Fruit fly (Drosophila melanogaster) whole organism, embryonic: ENCODE data around the gene CG45544.

Source experiments
- Atf-2 ChIP-seq: fragments of 200-800 bp; sonication (Bioruptor generic); optimal IDR thresholded peaks from 2 replicates; lab custom pipeline; 2016; ENCODE audit warnings: missing biosample characterization, missing genetic modification characterization
- CG10274 ChIP-seq: fragments of 200-800 bp; sonication (Bioruptor generic); optimal IDR thresholded peaks from 3 replicates; lab custom pipeline; 2017; ENCODE audit warnings: missing biosample characterization, mild to moderate bottlenecking, missing genetic modification characterization
- CG12155 ChIP-seq: fragments of 200-800 bp; sonication (Bioruptor generic); optimal IDR thresholded peaks from 3 replicates; lab custom pipeline; 2016; ENCODE audit warnings: missing biosample characterization, missing genetic modification characterization
- CG14965 ChIP-seq: fragments of 200-800 bp; sonication (Bioruptor generic); optimal IDR thresholded peaks from 2 replicates; lab custom pipeline; 2016; ENCODE audit warnings: missing biosample characterization, missing genetic modification characterization, borderline replicate concordance
- CG1603 ChIP-seq: fragments of 200-800 bp; sonication (Bioruptor generic); optimal IDR thresholded peaks from 2 replicates; lab custom pipeline; 2019; ENCODE audit warnings: missing biosample characterization, mild to moderate bottlenecking, missing genetic modification characterization, moderate library complexity
- CG16863 ChIP-seq: fragments of 200-800 bp; sonication (Bioruptor generic); optimal IDR thresholded peaks from 3 replicates; lab custom pipeline; 2016; ENCODE audit warnings: missing biosample characterization, missing genetic modification characterization
- CG17359 ChIP-seq: fragments of 200-800 bp; sonication (Bioruptor generic); optimal IDR thresholded peaks from 3 replicates; lab custom pipeline; 2018; ENCODE audit warnings: missing biosample characterization, mild to moderate bottlenecking, missing genetic modification characterization, moderate library complexity
- CG1832 ChIP-seq: fragments of 200-800 bp; sonication (Bioruptor generic); optimal IDR thresholded peaks from 2 replicates; lab custom pipeline; 2017; ENCODE audit warnings: missing biosample characterization, mild to moderate bottlenecking, missing genetic modification characterization, inconsistent platforms
- CG18619 ChIP-seq: fragments of 200-800 bp; sonication (Bioruptor generic); optimal IDR thresholded peaks from 3 replicates; lab custom pipeline; 2017; ENCODE audit warnings: missing biosample characterization, mild to moderate bottlenecking, missing genetic modification characterization
- CG32772 ChIP-seq: fragments of 200-800 bp; sonication (Bioruptor generic); IDR thresholded peaks from 2 replicates; pipeline ENCODE4 v1.3.6; 2022; ENCODE audit warnings: missing biosample characterization, missing genetic modification characterization
- CG3407 ChIP-seq: fragments of 200-800 bp; sonication (Bioruptor generic); optimal IDR thresholded peaks from 2 replicates; lab custom pipeline; 2018; ENCODE audit warnings: missing biosample characterization, mild to moderate bottlenecking, missing genetic modification characterization
- CG34224 ChIP-seq: fragments of 200-800 bp; sonication (Bioruptor generic); IDR thresholded peaks from 3 replicates; pipeline ENCODE4 v1.3.6; 2022; ENCODE audit warnings: missing biosample characterization, missing genetic modification characterization; ENCODE audit not compliant: partially characterized antibody
- CG34422 ChIP-seq: fragments of 200-800 bp; sonication (Bioruptor generic); IDR thresholded peaks from 3 replicates; pipeline ENCODE4 v1.3.6; 2022; ENCODE audit warnings: missing biosample characterization, missing genetic modification characterization
- CG4404 ChIP-seq: fragments of 200-800 bp; sonication (Bioruptor generic); IDR thresholded peaks from 2 replicates; pipeline ENCODE4 v1.3.6; 2022; ENCODE audit warnings: missing biosample characterization, missing genetic modification characterization
- CG6689 ChIP-seq: fragments of 200-800 bp; sonication (Bioruptor generic); IDR thresholded peaks from 2 replicates; pipeline ENCODE4 v1.3.6; 2022; ENCODE audit warnings: missing biosample characterization, missing genetic modification characterization
- CG6813 ChIP-seq: fragments of 200-800 bp; sonication (Bioruptor generic); optimal IDR thresholded peaks from 2 replicates; lab custom pipeline; 2017; ENCODE audit warnings: missing biosample characterization, missing genetic modification characterization, mild to moderate bottlenecking, moderate library complexity, missing genetic modification reagents
- CG7271 ChIP-seq: fragments of 200-800 bp; sonication (Bioruptor generic); optimal IDR thresholded peaks from 2 replicates; lab custom pipeline; 2018; ENCODE audit warnings: missing biosample characterization, mild to moderate bottlenecking, missing genetic modification characterization, moderate library complexity
- CG7372 ChIP-seq: fragments of 200-800 bp; sonication (Bioruptor generic); IDR thresholded peaks from 2 replicates; pipeline ENCODE4 v1.3.6; 2022; ENCODE audit warnings: missing biosample characterization, missing genetic modification characterization
- CG7987 ChIP-seq: fragments of 200-800 bp; sonication (Bioruptor generic); optimal IDR thresholded peaks from 2 replicates; lab custom pipeline; 2018; ENCODE audit warnings: missing biosample characterization, mild to moderate bottlenecking, missing genetic modification characterization, moderate library complexity
- CG9215 ChIP-seq: fragments of 200-800 bp; sonication (Bioruptor generic); IDR thresholded peaks from 2 replicates; pipeline ENCODE4 v1.3.6; 2022; ENCODE audit warnings: missing biosample characterization, missing genetic modification characterization
- CrebB ChIP-seq: fragments of 200-800 bp; sonication (Bioruptor generic); optimal IDR thresholded peaks from 3 replicates; lab custom pipeline; 2018; ENCODE audit warnings: missing biosample characterization, mild to moderate bottlenecking, missing genetic modification characterization
- D19A ChIP-seq: fragments of 200-800 bp; optimal IDR thresholded peaks from 3 replicates; lab custom pipeline; 2019; ENCODE audit warnings: missing biosample characterization, mild to moderate bottlenecking, missing genetic modification characterization, moderate library complexity
- Elba2 ChIP-seq: fragments of 200-800 bp; sonication (Bioruptor generic); optimal IDR thresholded peaks from 3 replicates; lab custom pipeline; 2016; ENCODE audit warnings: missing biosample characterization, missing genetic modification characterization
- Hey ChIP-seq: fragments of 200-800 bp; sonication (Bioruptor generic); optimal IDR thresholded peaks from 3 replicates; lab custom pipeline; 2018; ENCODE audit warnings: missing biosample characterization, mild to moderate bottlenecking, missing genetic modification characterization
- Mad ChIP-seq: fragments of 200-800 bp; sonication (Bioruptor generic); optimal IDR thresholded peaks from 2 replicates; lab custom pipeline; 2016; ENCODE audit warnings: missing biosample characterization, missing genetic modification characterization
- Meics ChIP-seq: fragments of 200-800 bp; sonication (Bioruptor generic); optimal IDR thresholded peaks from 2 replicates; lab custom pipeline; 2017; ENCODE audit warnings: missing biosample characterization, mild to moderate bottlenecking, missing genetic modification characterization
- Mes4 ChIP-seq: fragments of 200-800 bp; sonication (Bioruptor generic); optimal IDR thresholded peaks from 2 replicates; lab custom pipeline; 2016; ENCODE audit warnings: missing biosample characterization, missing genetic modification characterization
- Six4 ChIP-seq: fragments of 200-800 bp; sonication (Bioruptor generic); optimal IDR thresholded peaks from 2 replicates; lab custom pipeline; 2016; ENCODE audit warnings: missing biosample characterization, missing genetic modification characterization
- Sry-β ChIP-seq: fragments of 200-800 bp; sonication (Bioruptor generic); optimal IDR thresholded peaks from 2 replicates; lab custom pipeline; 2018; ENCODE audit warnings: missing biosample characterization, mild to moderate bottlenecking, missing genetic modification characterization, moderate library complexity
- Ssrp ChIP-seq: fragments of 200-800 bp; sonication (Bioruptor generic); optimal IDR thresholded peaks from 2 replicates; lab custom pipeline; 2018; ENCODE audit warnings: missing biosample characterization, mild to moderate bottlenecking, missing genetic modification characterization, moderate library complexity
- Stat92E ChIP-seq, 3 experiments: fragments of >200 bp in 2 of 3; fragments of 200-800 bp in 1 of 3; sonication (Bioruptor generic) in 1 of 3; optimal IDR thresholded peaks; 2 replicates each; lab custom pipeline; 2017 to 2019; ENCODE audit warnings: missing biosample characterization in 3 of 3, missing genetic modification characterization in 3 of 3, mild to moderate bottlenecking in 1 of 3, moderate library complexity in 1 of 3
- amos ChIP-seq: fragments of 200-800 bp; sonication (Bioruptor generic); IDR thresholded peaks from 2 replicates; pipeline ENCODE4 v1.3.6; 2022; ENCODE audit warnings: missing biosample characterization, missing genetic modification characterization; ENCODE audit not compliant: partially characterized antibody
- bsh ChIP-seq, 2 experiments: fragments of 200-800 bp; sonication (Bioruptor generic); optimal IDR thresholded peaks; 2 replicates each; lab custom pipeline; 2017 to 2018; ENCODE audit warnings: mild to moderate bottlenecking in 2 of 2, missing biosample characterization in 2 of 2, missing genetic modification characterization in 2 of 2, moderate library complexity in 1 of 2
- cato ChIP-seq: fragments of 200-800 bp; sonication (Bioruptor generic); optimal IDR thresholded peaks from 2 replicates; lab custom pipeline; 2016; ENCODE audit warnings: missing biosample characterization, missing genetic modification characterization, borderline replicate concordance
- ci ChIP-seq: fragments of 200-800 bp; sonication (Bioruptor generic); IDR thresholded peaks from 3 replicates; pipeline ENCODE4 v1.3.6; 2022; ENCODE audit warnings: missing biosample characterization, missing genetic modification characterization
- corto ChIP-seq: fragments of 200-800 bp; sonication (Bioruptor generic); optimal IDR thresholded peaks from 2 replicates; lab custom pipeline; 2016; ENCODE audit warnings: missing biosample characterization, mild to moderate bottlenecking, missing genetic modification characterization, moderate library complexity
- ewg ChIP-seq: fragments of 200-800 bp; sonication (Bioruptor generic); optimal IDR thresholded peaks from 3 replicates; lab custom pipeline; 2017; ENCODE audit warnings: mild to moderate bottlenecking, missing biosample characterization, missing genetic modification reagents, missing genetic modification characterization
- exex ChIP-seq: fragments of 200-800 bp; sonication (Bioruptor generic); optimal IDR thresholded peaks from 4 replicates; lab custom pipeline; 2018; ENCODE audit warnings: missing biosample characterization, mild to moderate bottlenecking, missing genetic modification characterization, moderate library complexity
- gt ChIP-seq: fragments of 200-800 bp; sonication (Bioruptor generic); IDR thresholded peaks from 2 replicates; pipeline ENCODE4 v1.3.6; 2022; ENCODE audit warnings: missing biosample characterization, missing genetic modification characterization
- lola ChIP-seq, 3 experiments: fragments of >200 bp in 2 of 3; fragments of 200-800 bp in 1 of 3; sonication (Bioruptor generic) in 1 of 3; optimal IDR thresholded peaks; 2 replicates each; lab custom pipeline; 2017 to 2019; ENCODE audit warnings: missing biosample characterization in 3 of 3, missing genetic modification characterization in 3 of 3, mild to moderate bottlenecking in 1 of 3, moderate library complexity in 1 of 3
- lov ChIP-seq, 2 experiments: fragments of 200-800 bp in 1 of 2; fragments of >200 bp in 1 of 2; sonication (Bioruptor generic) in 1 of 2; IDR thresholded peaks in 1 of 2; optimal IDR thresholded peaks in 1 of 2; 2 replicates in 1 of 2; 3 replicates in 1 of 2; pipeline versions ENCODE4 v1.3.6 to Lab custom; 2017 to 2022; ENCODE audit warnings: missing biosample characterization in 1 of 2, missing genetic modification characterization in 1 of 2
- seq ChIP-seq: fragments of 200-800 bp; sonication (Bioruptor generic); IDR thresholded peaks from 2 replicates; pipeline ENCODE4 v1.3.6; 2022; ENCODE audit warnings: missing biosample characterization, missing genetic modification characterization
- sisA ChIP-seq: fragments of 200-800 bp; sonication (Bioruptor generic); IDR thresholded peaks from 2 replicates; pipeline ENCODE4 v1.3.6; 2022; ENCODE audit warnings: missing biosample characterization, missing genetic modification characterization
- slbo ChIP-seq: fragments of 200-800 bp; sonication (Bioruptor generic); IDR thresholded peaks from 2 replicates; pipeline ENCODE4 v1.3.6; 2022; ENCODE audit warnings: missing biosample characterization, missing genetic modification characterization
- sug ChIP-seq: fragments of 200-800 bp; optimal IDR thresholded peaks from 2 replicates; lab custom pipeline; 2019; ENCODE audit warnings: missing biosample characterization, mild to moderate bottlenecking, missing genetic modification characterization, moderate library complexity
- ttk ChIP-seq: fragments of 200-800 bp; sonication (Bioruptor generic); IDR thresholded peaks from 2 replicates; pipeline ENCODE4 v2.1.2; 2022; ENCODE audit warnings: missing biosample characterization, missing genetic modification characterization
- zen ChIP-seq: fragments of 200-800 bp; sonication (Bioruptor generic); optimal IDR thresholded peaks from 3 replicates; lab custom pipeline; 2018; ENCODE audit warnings: missing biosample characterization, mild to moderate bottlenecking, missing genetic modification characterization, moderate library complexity
- zfh1 ChIP-seq: fragments of 200-800 bp; sonication (Bioruptor generic); IDR thresholded peaks from 3 replicates; pipeline ENCODE4 v1.3.6; 2022; ENCODE audit warnings: missing biosample characterization, missing genetic modification characterization

Gene CG45544

dm6 chr3R:29274590-29274989 is 18.3 kb downstream of the CG45544 start (continued):
- TF ChIP-seq Elba2 (GFP tag; lab: Kevin White, UChicago): no peak
- peak in 1 of 3 experiments; percentile 89 for TF ChIP-seq Stat92E (GFP tag; optimal IDR thresholded peaks at IDR 0.05; lab: Kevin White, UChicago)
- peak; percentile 64 for TF ChIP-seq CG6689 (GFP tag; lab: Robert Waterston, UW)
- no peak for TF ChIP-seq exex (tag; lab: Kevin White, UChicago)
- TF ChIP-seq CG12155 (GFP tag; lab: Kevin White, UChicago): peak; percentile 43
- peak in 1 of 3 experiments; percentile 86 for TF ChIP-seq lola (GFP tag; optimal IDR thresholded peaks at IDR 0.05; lab: Kevin White, UChicago)
- peak; percentile 25 for TF ChIP-seq Meics (GFP tag; lab: Kevin White, UChicago)
- TF ChIP-seq CG3407 (GFP tag; lab: Kevin White, UChicago): peak; percentile 22
- TF ChIP-seq CG16863: peak; percentile 59
- no peak for TF ChIP-seq Hey
- no peak for TF ChIP-seq CG7987 (GFP tag; lab: Kevin White, UChicago)
- 0 out of 2 replicates have a peak, but pooled peaks have one; percentile 17 for TF ChIP-seq seq
- peak; percentile 63 for TF ChIP-seq slbo (GFP tag; lab: Robert Waterston, UW)
- TF ChIP-seq lov (optimal IDR thresholded peaks at IDR 0.05; lab: Kevin White, UChicago): no peak
- 0 out of 3 replicates have a peak, but pooled peaks have one; percentile 64 for TF ChIP-seq lov (GFP tag; IDR thresholded peaks at IDR 0.05; lab: Robert Waterston, UW)
- no peak for TF ChIP-seq CG14965 (GFP tag; lab: Kevin White, UChicago)
- TF ChIP-seq CG34422: peak; percentile 42; the same call in 1 of the 3 replicates
- TF ChIP-seq Six4 (GFP tag; lab: Kevin White, UChicago): peak; percentile 64
- no peak for TF ChIP-seq CG10274 (GFP tag; lab: Kevin White, UChicago)
- no peak for TF ChIP-seq CG1832 (GFP tag; lab: Kevin White, UChicago)
- TF ChIP-seq Atf-2 (GFP tag; lab: Kevin White, UChicago): peak; percentile 25
- no peak for TF ChIP-seq sug (tag; lab: Kevin White, UChicago)
- peak; percentile 68 for TF ChIP-seq zen (tag; lab: Kevin White, UChicago)
- peak; percentile 83 for TF ChIP-seq ci (GFP tag; lab: Robert Waterston, UW)
- TF ChIP-seq bsh (GFP tag; optimal IDR thresholded peaks at IDR 0.05; lab: Kevin White, UChicago): peak in 1 of 2 experiments; percentile 92
- TF ChIP-seq amos: no peak
- TF ChIP-seq CG4404 (GFP tag; lab: Robert Waterston, UW): peak; percentile 44; the same call in 1 of the 2 replicates
- TF ChIP-seq CG7271 (tag; lab: Kevin White, UChicago): no peak
- peak; percentile 54 for TF ChIP-seq CG18619
- TF ChIP-seq CrebB (tag; lab: Kevin White, UChicago): peak; percentile 5
- no peak for TF ChIP-seq CG7372
- TF ChIP-seq CG32772 (GFP tag; lab: Robert Waterston, UW): peak; percentile 49; the same call in 1 of the 2 replicates
- TF ChIP-seq Mes4 (GFP tag; lab: Kevin White, UChicago): peak; percentile 42
- peak; percentile 16 for TF ChIP-seq cato (GFP tag; lab: Kevin White, UChicago)
- peak; percentile 73 for TF ChIP-seq CG17359 (tag; lab: Kevin White, UChicago)
- peak; percentile 17 for TF ChIP-seq Sry-β (GFP tag; lab: Kevin White, UChicago)
- TF ChIP-seq ttk (GFP tag; lab: Robert Waterston, UW): peak; percentile 26; the same call in 1 of the 2 replicates
- TF ChIP-seq Mad (GFP tag; lab: Kevin White, UChicago): peak; percentile 35
- peak; percentile 46 for TF ChIP-seq sisA (GFP tag; lab: Robert Waterston, UW)
- TF ChIP-seq D19A (tag; lab: Kevin White, UChicago): peak; percentile 64
- TF ChIP-seq Ssrp (tag; lab: Kevin White, UChicago): peak; percentile 78
- no peak for TF ChIP-seq CG9215 (GFP tag; lab: Robert Waterston, UW)
- TF ChIP-seq ewg (GFP tag; lab: Kevin White, UChicago): peak; percentile 60
- TF ChIP-seq CG6813 (GFP tag; lab: Kevin White, UChicago): peak; percentile 38
- 0 out of 2 replicates have a peak, but pooled peaks have one; percentile 14 for TF ChIP-seq gt (GFP tag; lab: Robert Waterston, UW)
- no peak for TF ChIP-seq corto (GFP tag; lab: Kevin White, UChicago)
- TF ChIP-seq CG34224: no peak
- peak; percentile 73 for TF ChIP-seq zfh1
- TF ChIP-seq CG1603 (tag; lab: Kevin White, UChicago): peak; percentile 56
